Fruit fly (Drosophila melanogaster) whole organism, embryonic: ENCODE measurements around the gene MICAL-like.

Experiments used
- B-H2 ChIP-seq: fragments of 200-800 bp; sonication (Bioruptor generic); optimal IDR thresholded peaks from 2 replicates; lab custom pipeline; 2018; ENCODE audit warnings: missing biosample characterization, mild to moderate bottlenecking, missing genetic modification characterization
- Bgb ChIP-seq: fragments of 200-800 bp; sonication (Bioruptor generic); IDR thresholded peaks from 2 replicates; pipeline ENCODE4 v1.3.6; 2022; ENCODE audit warnings: missing biosample characterization, missing genetic modification characterization; ENCODE audit not compliant: partially characterized antibody
- CG10321 ChIP-seq: fragments of 200-800 bp; sonication (Bioruptor generic); IDR thresholded peaks from 2 replicates; pipeline ENCODE4 v1.3.6; 2022; ENCODE audit warnings: missing biosample characterization, missing genetic modification characterization
- CG12104 ChIP-seq: fragments of 200-800 bp; sonication (Bioruptor generic); optimal IDR thresholded peaks from 3 replicates; lab custom pipeline; 2016; ENCODE audit warnings: missing biosample characterization, missing genetic modification characterization
- CG12299 ChIP-seq: fragments of 200-800 bp; sonication (Bioruptor generic); optimal IDR thresholded peaks from 2 replicates; lab custom pipeline; 2018; ENCODE audit warnings: missing biosample characterization, mild to moderate bottlenecking, missing genetic modification characterization
- CG15269 ChIP-seq: fragments of 200-800 bp; sonication (Bioruptor generic); optimal IDR thresholded peaks from 2 replicates; lab custom pipeline; 2018; ENCODE audit warnings: missing biosample characterization, mild to moderate bottlenecking, missing genetic modification characterization, moderate library complexity
- CG1529 ChIP-seq: fragments of 200-800 bp; sonication (Bioruptor generic); optimal IDR thresholded peaks from 3 replicates; lab custom pipeline; 2018; ENCODE audit warnings: missing biosample characterization, missing genetic modification characterization
- CG15479 ChIP-seq: fragments of 200-800 bp; sonication (Bioruptor generic); optimal IDR thresholded peaks from 3 replicates; lab custom pipeline; 2019; ENCODE audit warnings: missing biosample characterization, mild to moderate bottlenecking, missing genetic modification characterization, moderate library complexity
- CG1603 ChIP-seq: fragments of 200-800 bp; sonication (Bioruptor generic); optimal IDR thresholded peaks from 2 replicates; lab custom pipeline; 2019; ENCODE audit warnings: missing biosample characterization, mild to moderate bottlenecking, missing genetic modification characterization, moderate library complexity
- CG17328 ChIP-seq: fragments of 200-800 bp; sonication (Bioruptor generic); IDR thresholded peaks from 2 replicates; pipeline ENCODE4 v1.3.6; 2022; ENCODE audit warnings: missing biosample characterization, missing genetic modification characterization
- CG17385 ChIP-seq: fragments of 200-800 bp; sonication (Bioruptor generic); optimal IDR thresholded peaks from 3 replicates; lab custom pipeline; 2018; ENCODE audit warnings: missing biosample characterization, mild to moderate bottlenecking, missing genetic modification characterization
- CG18262 ChIP-seq: fragments of 200-800 bp; optimal IDR thresholded peaks from 3 replicates; lab custom pipeline; 2019; ENCODE audit warnings: missing biosample characterization, mild to moderate bottlenecking, missing genetic modification characterization, moderate library complexity
- CG18599 ChIP-seq: fragments of 200-800 bp; sonication (Bioruptor generic); optimal IDR thresholded peaks from 3 replicates; lab custom pipeline; 2017; ENCODE audit warnings: missing biosample characterization, missing genetic modification characterization, mild to moderate bottlenecking, moderate library complexity, missing genetic modification reagents
- CG31224 ChIP-seq: fragments of 200-800 bp; sonication (Bioruptor generic); IDR thresholded peaks from 2 replicates; pipeline ENCODE4 v1.3.6; 2022; ENCODE audit warnings: missing biosample characterization, missing genetic modification characterization
- CG32772 ChIP-seq: fragments of 200-800 bp; sonication (Bioruptor generic); IDR thresholded peaks from 2 replicates; pipeline ENCODE4 v1.3.6; 2022; ENCODE audit warnings: missing biosample characterization, missing genetic modification characterization
- CG34422 ChIP-seq: fragments of 200-800 bp; sonication (Bioruptor generic); IDR thresholded peaks from 3 replicates; pipeline ENCODE4 v1.3.6; 2022; ENCODE audit warnings: missing biosample characterization, missing genetic modification characterization
- CG4360 ChIP-seq: fragments of 200-800 bp; sonication (Bioruptor generic); IDR thresholded peaks from 2 replicates; pipeline ENCODE4 v1.3.6; 2022; ENCODE audit warnings: missing biosample characterization, missing genetic modification characterization
- CG4617 ChIP-seq: fragments of 200-800 bp; sonication (Bioruptor generic); optimal IDR thresholded peaks from 3 replicates; lab custom pipeline; 2016; ENCODE audit warnings: missing biosample characterization, missing genetic modification characterization, borderline replicate concordance
- CG6272 ChIP-seq: fragments of 200-800 bp; sonication (Bioruptor generic); IDR thresholded peaks from 2 replicates; pipeline ENCODE4 v1.3.6; 2022; ENCODE audit warnings: missing biosample characterization, missing genetic modification characterization
- CG6654 ChIP-seq: fragments of 200-800 bp; sonication (Bioruptor generic); optimal IDR thresholded peaks from 2 replicates; lab custom pipeline; 2017; ENCODE audit warnings: missing biosample characterization, mild to moderate bottlenecking, missing genetic modification characterization
- CG7556 ChIP-seq: fragments of 200-800 bp; sonication (Bioruptor generic); optimal IDR thresholded peaks from 2 replicates; lab custom pipeline; 2017; ENCODE audit warnings: missing biosample characterization, mild to moderate bottlenecking, missing genetic modification characterization
- CG8089 ChIP-seq: fragments of 200-800 bp; sonication (Bioruptor generic); optimal IDR thresholded peaks from 3 replicates; lab custom pipeline; 2016; ENCODE audit warnings: missing biosample characterization, missing genetic modification characterization
- ERR ChIP-seq: fragments of 200-800 bp; sonication (Bioruptor generic); optimal IDR thresholded peaks from 2 replicates; lab custom pipeline; 2016; ENCODE audit warnings: missing biosample characterization, missing genetic modification characterization
- Fer2 ChIP-seq: fragments of 200-800 bp; sonication (Bioruptor generic); optimal IDR thresholded peaks from 2 replicates; lab custom pipeline; 2018; ENCODE audit warnings: missing biosample characterization, mild to moderate bottlenecking, missing genetic modification characterization, moderate library complexity
- Gsc ChIP-seq: fragments of 200-800 bp; sonication (Bioruptor generic); IDR thresholded peaks from 2 replicates; pipeline ENCODE4 v1.3.6; 2022; ENCODE audit warnings: missing biosample characterization, missing genetic modification characterization
- HLHmδ ChIP-seq: fragments of 200-800 bp; sonication (Bioruptor generic); optimal IDR thresholded peaks from 2 replicates; lab custom pipeline; 2018; ENCODE audit warnings: missing biosample characterization, mild to moderate bottlenecking, missing genetic modification characterization, moderate library complexity
- Jarid2 ChIP-seq: fragments of 200-800 bp; sonication (Bioruptor generic); optimal IDR thresholded peaks from 3 replicates; lab custom pipeline; 2017; ENCODE audit warnings: mild to moderate bottlenecking, missing biosample characterization, missing genetic modification reagents, missing genetic modification characterization
- Neu2 ChIP-seq: fragments of 200-800 bp; sonication (Bioruptor generic); optimal IDR thresholded peaks from 3 replicates; lab custom pipeline; 2016; ENCODE audit warnings: missing biosample characterization, missing genetic modification characterization, borderline replicate concordance
- Oaz ChIP-seq: fragments of 200-800 bp; sonication (Bioruptor generic); IDR thresholded peaks from 2 replicates; pipeline ENCODE4 v1.3.6; 2022; ENCODE audit warnings: missing biosample characterization, missing genetic modification characterization
- Sin3A ChIP-seq: fragments of >200 bp; optimal IDR thresholded peaks from 2 replicates; lab custom pipeline; 2018
- al ChIP-seq: fragments of 200-800 bp; sonication (Bioruptor generic); IDR thresholded peaks from 2 replicates; pipeline ENCODE4 v1.3.6; 2022; ENCODE audit warnings: missing biosample characterization, missing genetic modification characterization
- amos ChIP-seq: fragments of 200-800 bp; sonication (Bioruptor generic); IDR thresholded peaks from 2 replicates; pipeline ENCODE4 v1.3.6; 2022; ENCODE audit warnings: missing biosample characterization, missing genetic modification characterization; ENCODE audit not compliant: partially characterized antibody
- aop ChIP-seq: fragments of 200-800 bp; sonication (Bioruptor generic); IDR thresholded peaks from 2 replicates; pipeline ENCODE4 v1.3.6; 2022; ENCODE audit warnings: missing biosample characterization, missing genetic modification characterization
- ato ChIP-seq: fragments of 200-800 bp; sonication (Bioruptor generic); IDR thresholded peaks from 2 replicates; pipeline ENCODE4 v1.3.6; 2022; ENCODE audit warnings: missing biosample characterization, missing genetic modification characterization; ENCODE audit not compliant: partially characterized antibody
- az2 ChIP-seq: fragments of 200-800 bp; sonication (Bioruptor generic); optimal IDR thresholded peaks from 3 replicates; lab custom pipeline; 2016; ENCODE audit warnings: missing biosample characterization, missing genetic modification characterization
- bab2 ChIP-seq: fragments of 200-800 bp; sonication (Bioruptor generic); optimal IDR thresholded peaks from 2 replicates; lab custom pipeline; 2016; ENCODE audit warnings: missing biosample characterization, missing genetic modification characterization
- caup ChIP-seq: fragments of 200-800 bp; sonication (Bioruptor generic); optimal IDR thresholded peaks from 3 replicates; lab custom pipeline; 2017; ENCODE audit warnings: missing biosample characterization, mild to moderate bottlenecking, missing genetic modification characterization, moderate library complexity; ENCODE audit not compliant: severe bottlenecking
- crc ChIP-seq: fragments of 200-800 bp; sonication (Bioruptor generic); optimal IDR thresholded peaks from 2 replicates; lab custom pipeline; 2016; ENCODE audit warnings: missing biosample characterization, missing genetic modification characterization
- emc ChIP-seq: fragments of 200-800 bp; sonication (Bioruptor generic); optimal IDR thresholded peaks from 2 replicates; lab custom pipeline; 2016; ENCODE audit warnings: missing biosample characterization, missing genetic modification characterization
- exex ChIP-seq: fragments of 200-800 bp; sonication (Bioruptor generic); optimal IDR thresholded peaks from 4 replicates; lab custom pipeline; 2018; ENCODE audit warnings: missing biosample characterization, mild to moderate bottlenecking, missing genetic modification characterization, moderate library complexity
- eyg ChIP-seq: fragments of 200-800 bp; sonication (Bioruptor generic); optimal IDR thresholded peaks from 3 replicates; lab custom pipeline; 2016; ENCODE audit warnings: missing biosample characterization, missing genetic modification characterization
- h ChIP-seq: fragments of >200 bp; optimal IDR thresholded peaks from 2 replicates; lab custom pipeline; 2017
- hkb ChIP-seq, 2 experiments: fragments of 200-800 bp in 1 of 2; fragments of >200 bp in 1 of 2; sonication (Bioruptor generic) in 1 of 2; IDR thresholded peaks in 1 of 2; optimal IDR thresholded peaks in 1 of 2; 2 replicates each; pipeline versions ENCODE4 v1.3.6 to Lab custom; 2017 to 2022; ENCODE audit warnings: missing biosample characterization in 1 of 2, missing genetic modification characterization in 1 of 2
- jigr1 ChIP-seq: fragments of 200-800 bp; sonication (Bioruptor generic); IDR thresholded peaks from 3 replicates; pipeline ENCODE4 v1.3.6; 2022; ENCODE audit warnings: missing biosample characterization, missing genetic modification characterization
- nom ChIP-seq: fragments of 200-800 bp; sonication (Bioruptor generic); optimal IDR thresholded peaks from 2 replicates; lab custom pipeline; 2017; ENCODE audit warnings: missing biosample characterization, missing genetic modification characterization, mild to moderate bottlenecking, moderate library complexity, missing genetic modification reagents
- org-1 ChIP-seq: fragments of 200-800 bp; sonication (Bioruptor generic); optimal IDR thresholded peaks from 2 replicates; lab custom pipeline; 2017; ENCODE audit warnings: missing biosample characterization, missing genetic modification characterization
- rib ChIP-seq: fragments of 200-800 bp; sonication (Bioruptor generic); IDR thresholded peaks from 2 replicates; pipeline ENCODE4 v1.3.6; 2022; ENCODE audit warnings: missing biosample characterization, missing genetic modification characterization
- sug ChIP-seq: fragments of 200-800 bp; optimal IDR thresholded peaks from 2 replicates; lab custom pipeline; 2019; ENCODE audit warnings: missing biosample characterization, mild to moderate bottlenecking, missing genetic modification characterization, moderate library complexity
- tup ChIP-seq: fragments of 200-800 bp; sonication (Bioruptor generic); optimal IDR thresholded peaks from 2 replicates; lab custom pipeline; 2016; ENCODE audit warnings: missing biosample characterization, mild to moderate bottlenecking, missing genetic modification characterization, moderate library complexity
- usp ChIP-seq: fragments of >200 bp; optimal IDR thresholded peaks from 2 replicates; lab custom pipeline; 2017; ENCODE audit warnings: missing biosample characterization, missing genetic modification characterization
- wor ChIP-seq: fragments of 200-800 bp; sonication (Bioruptor generic); IDR thresholded peaks from 2 replicates; pipeline ENCODE4 v1.3.6; 2022; ENCODE audit warnings: missing biosample characterization, missing genetic modification characterization
- zfh1 ChIP-seq: fragments of 200-800 bp; sonication (Bioruptor generic); IDR thresholded peaks from 3 replicates; pipeline ENCODE4 v1.3.6; 2022; ENCODE audit warnings: missing biosample characterization, missing genetic modification characterization

Gene MICAL-like

dm6 chr3L:13021727-13022126, 6.6 kb upstream of the MICAL-like start (continued):
- TF ChIP-seq jigr1 (GFP tag; lab: Robert Waterston, UW): no peak
- TF ChIP-seq CG6654 (GFP tag; lab: Kevin White, UChicago): no peak
- TF ChIP-seq eyg: no peak
- no peak for TF ChIP-seq Oaz (GFP tag; lab: Robert Waterston, UW)
- no peak for TF ChIP-seq wor
- no peak for TF ChIP-seq crc
- no peak for TF ChIP-seq ERR
- TF ChIP-seq CG17385: peak; percentile 43
- no peak for TF ChIP-seq al (GFP tag; lab: Robert Waterston, UW)
- no peak for TF ChIP-seq hkb (optimal IDR thresholded peaks at IDR 0.05; lab: Kevin White, UChicago)
- peak; percentile 34; the same call in 1 of the 2 replicates for TF ChIP-seq hkb (GFP tag; IDR thresholded peaks at IDR 0.05; lab: Robert Waterston, UW)
- no peak for TF ChIP-seq CG10321
- peak; percentile 4 for TF ChIP-seq org-1
- TF ChIP-seq bab2 (GFP tag; lab: Kevin White, UChicago): no peak
- TF ChIP-seq CG12104 (GFP tag; lab: Kevin White, UChicago): no peak
- no peak for TF ChIP-seq usp (GFP tag; lab: Kevin White, UChicago)
- TF ChIP-seq CG6272 (GFP tag; lab: Robert Waterston, UW): no peak
- TF ChIP-seq CG4617 (GFP tag; lab: Kevin White, UChicago): no peak
- TF ChIP-seq h (lab: Kevin White, UChicago): no peak
- TF ChIP-seq CG12299 (tag; lab: Kevin White, UChicago): no peak
- no peak for TF ChIP-seq Sin3A (lab: Kevin White, UChicago)
- no peak for TF ChIP-seq aop (GFP tag; lab: Robert Waterston, UW)
- TF ChIP-seq nom (GFP tag; lab: Kevin White, UChicago): no peak
- TF ChIP-seq Jarid2 (GFP tag; lab: Kevin White, UChicago): no peak
- no peak for TF ChIP-seq Bgb
- TF ChIP-seq sug (tag; lab: Kevin White, UChicago): peak; percentile 71
- TF ChIP-seq az2: no peak
- TF ChIP-seq CG18262 (tag; lab: Kevin White, UChicago): peak; percentile 7
- TF ChIP-seq HLHmδ (GFP tag; lab: Kevin White, UChicago): no peak
- TF ChIP-seq CG32772 (GFP tag; lab: Robert Waterston, UW): no peak
- peak; percentile 53 for TF ChIP-seq CG15269 (tag; lab: Kevin White, UChicago)
- no peak for TF ChIP-seq CG8089
- no peak for TF ChIP-seq Gsc (GFP tag; lab: Robert Waterston, UW)
- no peak for TF ChIP-seq CG31224 (GFP tag; lab: Robert Waterston, UW)
- TF ChIP-seq Neu2: no peak
- peak; percentile 46 for TF ChIP-seq CG18599 (GFP tag; lab: Kevin White, UChicago)
- no peak for TF ChIP-seq amos (GFP tag; lab: Robert Waterston, UW)
- TF ChIP-seq zfh1 (GFP tag; lab: Robert Waterston, UW): no peak; the same call in 2 of the 3 replicates
- no peak for TF ChIP-seq tup (GFP tag; lab: Kevin White, UChicago)
- peak; percentile 28 for TF ChIP-seq caup (GFP tag; lab: Kevin White, UChicago)
- peak; percentile 56; the same call in 1 of the 3 replicates for TF ChIP-seq CG34422 (GFP tag; lab: Robert Waterston, UW)
- TF ChIP-seq Fer2 (tag; lab: Kevin White, UChicago): no peak
- TF ChIP-seq CG15479 (GFP tag; lab: Kevin White, UChicago): no peak
- no peak for TF ChIP-seq rib (GFP tag; lab: Robert Waterston, UW)
- no peak for TF ChIP-seq CG17328 (GFP tag; lab: Robert Waterston, UW)
- no peak for TF ChIP-seq B-H2 (GFP tag; lab: Kevin White, UChicago)
- TF ChIP-seq emc: no peak
- TF ChIP-seq CG4360 (GFP tag; lab: Robert Waterston, UW): no peak
- peak; percentile 3 for TF ChIP-seq CG7556
- TF ChIP-seq ato (GFP tag; lab: Robert Waterston, UW): no peak
- TF ChIP-seq exex (tag; lab: Kevin White, UChicago): no peak
- TF ChIP-seq CG1603 (tag; lab: Kevin White, UChicago): peak; percentile 11
- no peak for TF ChIP-seq CG1529
